Worm (Caenorhabditis elegans): ENCODE results near the gene atx-2.
A peak's percentile ranks its signal among the peaks of the same experiment; 100 is the strongest.

Gene atx-2

ce11 chrIII:10461164-10461546 is at the start of gene atx-2:
Gene atx-2 (plus strand): TSS chrIII:10461389.
- TF ChIP-seq lin-29 (GFP tag; IDR thresholded peaks at IDR 0.05), result peak; percentile 84
- TF ChIP-seq Y105C5A.15 (GFP tag; IDR thresholded peaks at IDR 0.05), result 0 out of 2 replicates have a peak, but pooled peaks have one; percentile 80
- TF ChIP-seq attf-4 (tag; optimal IDR thresholded peaks at IDR 0.05), result no peak
- TF ChIP-seq saeg-2 (GFP tag; IDR thresholded peaks at IDR 0.05), result 0 out of 2 replicates have a peak, but pooled peaks have one; percentile 61
- no peak for TF ChIP-seq ceh-62 (tag; optimal IDR thresholded peaks at IDR 0.05)
- peak; percentile 90 for TF ChIP-seq spr-1 (tag; optimal IDR thresholded peaks at IDR 0.05)
- peak; percentile 85 for TF ChIP-seq hlh-11 (tag; optimal IDR thresholded peaks at IDR 0.05)
- TF ChIP-seq dpl-1 (GFP tag; optimal IDR thresholded peaks at IDR 0.05), result peak; percentile 71
- no peak for TF ChIP-seq ces-1 (GFP tag; optimal IDR thresholded peaks at IDR 0.05)
- TF ChIP-seq aha-1 (tag), result peak; percentile 91
- TF ChIP-seq Y5F2A.4 (GFP tag; optimal IDR thresholded peaks at IDR 0.05), result peak; percentile 75
- no peak for TF ChIP-seq snpc-4 (tag; optimal IDR thresholded peaks at IDR 0.05)
- peak; percentile 49 to 78 for TF ChIP-seq lsy-2 (tag; optimal IDR thresholded peaks at IDR 0.05)
- TF ChIP-seq nhr-10 (tag; optimal IDR thresholded peaks at IDR 0.05), result peak; percentile 26
- TF ChIP-seq unc-62 (GFP tag; optimal IDR thresholded peaks at IDR 0.05 in 1 of 2), result no peak
- TF ChIP-seq unc-62 (tag; optimal IDR thresholded peaks at IDR 0.05), result no peak
- TF ChIP-seq nhr-48 (tag; optimal IDR thresholded peaks at IDR 0.05), result peak; percentile 71
- no peak for TF ChIP-seq nhr-237 (tag; optimal IDR thresholded peaks at IDR 0.05)
- no peak for TF ChIP-seq zfp-2 (tag; optimal IDR thresholded peaks at IDR 0.05)
- TF ChIP-seq spr-3 (GFP tag; optimal IDR thresholded peaks at IDR 0.05), result peak; percentile 81
- TF ChIP-seq R02D3.7 (tag; optimal IDR thresholded peaks at IDR 0.05), result peak; percentile 31
- TF ChIP-seq ceh-20 (GFP tag; IDR thresholded peaks at IDR 0.05), result peak; percentile 92
- no peak for TF ChIP-seq nhr-25 (tag; optimal IDR thresholded peaks at IDR 0.05; ENCODE audit: borderline replicate concordance, insufficient read depth)
- TF ChIP-seq php-3 (GFP tag; IDR thresholded peaks at IDR 0.05), result peak; percentile 91
- peak; percentile 54 for TF ChIP-seq gei-8 (GFP tag; optimal IDR thresholded peaks at IDR 0.05)
- peak; percentile 84 for TF ChIP-seq set-16 (GFP tag; IDR thresholded peaks at IDR 0.05)
- TF ChIP-seq ztf-7 (tag; optimal IDR thresholded peaks at IDR 0.05), result no peak
- TF ChIP-seq dmd-9 (GFP tag; IDR thresholded peaks at IDR 0.05), result peak; percentile 90
- TF ChIP-seq daf-16 (GFP tag; optimal IDR thresholded peaks at IDR 0.05), result peak; percentile 13 to 78
- TF ChIP-seq daf-16 (tag; optimal IDR thresholded peaks at IDR 0.05), result peak; percentile 35
- TF ChIP-seq nhr-28 (tag; optimal IDR thresholded peaks at IDR 0.05), result peak; percentile 23
- peak; percentile 44 to 93; a peak in 2 of 4 replicates for TF ChIP-seq madf-5 (GFP tag; IDR thresholded peaks at IDR 0.05)
- peak; percentile 97 for TF ChIP-seq arid-1 (GFP tag; conservative IDR thresholded peaks at IDR 0.05)
- peak; percentile 98 for TF ChIP-seq lin-38 (GFP tag; IDR thresholded peaks at IDR 0.05)
- no peak for TF ChIP-seq daf-8 (GFP tag; IDR thresholded peaks at IDR 0.05)
- no peak for TF ChIP-seq unc-39 (tag; optimal IDR thresholded peaks at IDR 0.05)
- TF ChIP-seq nhr-77 (tag; optimal IDR thresholded peaks at IDR 0.05), result no peak
- TF ChIP-seq egl-43 (GFP tag; IDR thresholded peaks at IDR 0.05), result peak; percentile 98
- peak; percentile 66 for TF ChIP-seq F37D6.2 (tag; optimal IDR thresholded peaks at IDR 0.05)
- peak; percentile 86 for TF ChIP-seq rbr-2 (tag; optimal IDR thresholded peaks at IDR 0.05)
- peak; percentile 93 for TF ChIP-seq dmd-8 (GFP tag; IDR thresholded peaks at IDR 0.05)
- TF ChIP-seq cey-2 (tag; optimal IDR thresholded peaks at IDR 0.05; ENCODE audit: borderline replicate concordance, insufficient read depth), result no peak
- TF ChIP-seq sdz-12 (GFP tag; optimal IDR thresholded peaks at IDR 0.05), result peak; percentile 67
- TF ChIP-seq daf-19 (GFP tag; conservative IDR thresholded peaks at IDR 0.05), result no peak
- peak; percentile 71; the same call in 1 of the 2 replicates for TF ChIP-seq Y75B8A.6 (GFP tag; IDR thresholded peaks at IDR 0.05)
- TF ChIP-seq lin-15B (tag; optimal IDR thresholded peaks at IDR 0.05), result peak; percentile 72
- no peak for TF ChIP-seq ceh-32 (tag; optimal IDR thresholded peaks at IDR 0.05; ENCODE audit: poor library complexity)
- peak; percentile 91 for TF ChIP-seq pha-4 (GFP tag; IDR thresholded peaks at IDR 0.05)
- no peak for TF ChIP-seq pha-4 (tag; optimal IDR thresholded peaks at IDR 0.05)
- TF ChIP-seq nhr-11 (tag; optimal IDR thresholded peaks at IDR 0.05), result peak; percentile 56
- peak; percentile 80 for TF ChIP-seq zfp-3 (GFP tag; conservative IDR thresholded peaks at IDR 0.05)
- peak; percentile 97 for TF ChIP-seq mxl-3 (GFP tag; optimal IDR thresholded peaks at IDR 0.05)
